Worm (Caenorhabditis elegans): ENCODE results near the gene ketn-1.
A peak's percentile ranks its signal among the peaks of the same experiment; 100 is the strongest.

Gene ketn-1

ce11 chrV:2792958-2793357, 14.7 kb downstream of the ketn-1 start:
- TF ChIP-seq fos-1 (tag; optimal IDR thresholded peaks at IDR 0.05) (no peak), tbx-2 (tag; optimal IDR thresholded peaks at IDR 0.05) (no peak), nhr-28 (tag; optimal IDR thresholded peaks at IDR 0.05) (no peak)

- TF ChIP-seq unc-62 (GFP tag; optimal IDR thresholded peaks at IDR 0.05) (no peak), nhr-43 (tag; optimal IDR thresholded peaks at IDR 0.05; ENCODE audit: poor library complexity, severe bottlenecking) (no peak), nhr-76 (tag; optimal IDR thresholded peaks at IDR 0.05) (no peak), ama-1 (optimal IDR thresholded peaks at IDR 0.05) (no peak), nhr-237 (tag; optimal IDR thresholded peaks at IDR 0.05) (no peak)
Observed at ce11 chrV:2780786-2781185, 26.9 kb downstream of the ketn-1 start, which contains the start of gene R05D8.11. R05D8.11 (minus strand) TSS chrV:2780886.

ce11 chrV:2774042-2774441, 33.6 kb downstream of the ketn-1 start, which contains the start of gene srj-18:
srj-18 (plus strand) TSS chrV:2774342.
- TF ChIP-seq nhr-23 (tag; optimal IDR thresholded peaks at IDR 0.05) (no peak), elt-1 (tag; optimal IDR thresholded peaks at IDR 0.05) (no peak)

ce11 chrV:2771560-2771959, 36.1 kb downstream of the ketn-1 start, which contains the start of gene srh-56:
srh-56 (plus strand) TSS chrV:2771860.
- TF ChIP-seq elt-3 (tag; optimal IDR thresholded peaks at IDR 0.05) (no peak), nhr-77 (tag; optimal IDR thresholded peaks at IDR 0.05) (no peak), ceh-28 (tag; optimal IDR thresholded peaks at IDR 0.05) (no peak), ceh-16 (tag; optimal IDR thresholded peaks at IDR 0.05) (no peak), egl-27 (tag; optimal IDR thresholded peaks at IDR 0.05) (no peak), hmg-11 (tag; optimal IDR thresholded peaks at IDR 0.05) (no peak), nhr-76 (tag; optimal IDR thresholded peaks at IDR 0.05) (no peak)

- TF ChIP-seq daf-12 (tag; optimal IDR thresholded peaks at IDR 0.05) (no peak), mml-1 (tag; optimal IDR thresholded peaks at IDR 0.05) (no peak), nhr-237 (tag; optimal IDR thresholded peaks at IDR 0.05) (no peak), nhr-23 (tag; optimal IDR thresholded peaks at IDR 0.05) (no peak), lin-15B (tag; optimal IDR thresholded peaks at IDR 0.05) (no peak), pha-4 (tag; optimal IDR thresholded peaks at IDR 0.05) (no peak), ztf-11 (tag; optimal IDR thresholded peaks at IDR 0.05) (no peak), fos-1 (tag; optimal IDR thresholded peaks at IDR 0.05) (no peak), egl-5 (tag; optimal IDR thresholded peaks at IDR 0.05) (no peak), ama-1 (optimal IDR thresholded peaks at IDR 0.05) (no peak), ceh-9 (tag; optimal IDR thresholded peaks at IDR 0.05) (no peak), nfya-1 (tag; optimal IDR thresholded peaks at IDR 0.05; ENCODE audit: insufficient read depth) (no peak), ztf-4 (tag; optimal IDR thresholded peaks at IDR 0.05) (no peak), nhr-67 (tag; optimal IDR thresholded peaks at IDR 0.05) (no peak), R02D3.7 (tag; optimal IDR thresholded peaks at IDR 0.05) (no peak), nhr-12 (tag; optimal IDR thresholded peaks at IDR 0.05) (no peak), ceh-16 (tag; optimal IDR thresholded peaks at IDR 0.05) (no peak)
Observed at ce11 chrV:2769754-2770153, 37.9 kb downstream of the ketn-1 start, which contains the start of gene dhs-15. dhs-15 (minus strand) TSS chrV:2769854.

ce11 chrV:2767465-2767864, 40.2 kb downstream of the ketn-1 start, which contains the start of gene R05D8.9:
R05D8.9 (minus strand) TSS chrV:2767565.
- TF ChIP-seq elt-2 (tag; optimal IDR thresholded peaks at IDR 0.05), result no peak

ce11 chrV:2765052-2765451, 42.6 kb downstream of the ketn-1 start, which contains the start of gene dhs-14:
dhs-14 (minus strand) TSS chrV:2765200.
- TF ChIP-seq elt-2 (tag; optimal IDR thresholded peaks at IDR 0.05) (peak; percentile 74), hmg-11 (tag; optimal IDR thresholded peaks at IDR 0.05) (no peak), skn-1 (tag; optimal IDR thresholded peaks at IDR 0.05) (no peak), aly-2 (tag; optimal IDR thresholded peaks at IDR 0.05) (no peak), nhr-77 (tag; optimal IDR thresholded peaks at IDR 0.05) (no peak), mdl-1 (tag; optimal IDR thresholded peaks at IDR 0.05) (no peak), eor-1 (tag; optimal IDR thresholded peaks at IDR 0.05) (no peak), daf-12 (tag; optimal IDR thresholded peaks at IDR 0.05) (no peak), ceh-16 (tag; optimal IDR thresholded peaks at IDR 0.05) (no peak), pqm-1 (tag; optimal IDR thresholded peaks at IDR 0.05) (peak; percentile 82)
